Fruit fly (Drosophila melanogaster) whole organism, embryonic: ENCODE measurements around the gene CG6912.

Source experiments
- Awh ChIP-seq: fragments of 200-800 bp; sonication (Bioruptor generic); IDR thresholded peaks from 2 replicates; pipeline ENCODE4, ENCODE4 v1.3.6; 2022; ENCODE audit warnings: missing biosample characterization, missing genetic modification characterization
- C15 ChIP-seq: fragments of 200-800 bp; sonication (Bioruptor generic); IDR thresholded peaks from 3 replicates; pipeline ENCODE4 v1.3.6; 2022; ENCODE audit warnings: missing biosample characterization, missing genetic modification characterization
- CG10366 ChIP-seq: fragments of 200-800 bp; sonication (Bioruptor generic); IDR thresholded peaks from 2 replicates; pipeline ENCODE4 v1.3.6; 2022; ENCODE audit warnings: missing biosample characterization, missing genetic modification characterization
- CG10979 ChIP-seq: fragments of 200-800 bp; sonication (Bioruptor generic); optimal IDR thresholded peaks from 2 replicates; lab custom pipeline; 2018; ENCODE audit warnings: missing biosample characterization, mild to moderate bottlenecking, missing genetic modification characterization, moderate library complexity
- CG11456 ChIP-seq: fragments of 200-800 bp; sonication (Bioruptor generic); IDR thresholded peaks from 3 replicates; pipeline ENCODE4 v1.3.6; 2022; ENCODE audit warnings: missing biosample characterization, missing genetic modification characterization
- CG12104 ChIP-seq: fragments of 200-800 bp; sonication (Bioruptor generic); optimal IDR thresholded peaks from 3 replicates; lab custom pipeline; 2016; ENCODE audit warnings: missing biosample characterization, missing genetic modification characterization
- CG13624 ChIP-seq: fragments of 200-800 bp; sonication (Bioruptor generic); optimal IDR thresholded peaks from 2 replicates; lab custom pipeline; 2016; ENCODE audit warnings: missing biosample characterization, missing genetic modification characterization
- CG15269 ChIP-seq: fragments of 200-800 bp; sonication (Bioruptor generic); optimal IDR thresholded peaks from 2 replicates; lab custom pipeline; 2018; ENCODE audit warnings: missing biosample characterization, mild to moderate bottlenecking, missing genetic modification characterization, moderate library complexity
- CG15514 ChIP-seq: fragments of 200-800 bp; sonication (Bioruptor generic); optimal IDR thresholded peaks from 3 replicates; lab custom pipeline; 2017; ENCODE audit warnings: missing biosample characterization, missing genetic modification characterization, mild to moderate bottlenecking, moderate library complexity, missing genetic modification reagents
- CG17359 ChIP-seq: fragments of 200-800 bp; sonication (Bioruptor generic); optimal IDR thresholded peaks from 3 replicates; lab custom pipeline; 2018; ENCODE audit warnings: missing biosample characterization, mild to moderate bottlenecking, missing genetic modification characterization, moderate library complexity
- CG17568 ChIP-seq: fragments of 200-800 bp; sonication (Bioruptor generic); optimal IDR thresholded peaks from 2 replicates; lab custom pipeline; 2018; ENCODE audit warnings: missing biosample characterization, mild to moderate bottlenecking, missing genetic modification characterization, moderate library complexity
- CG17612 ChIP-seq: fragments of 200-800 bp; sonication (Bioruptor generic); IDR thresholded peaks from 2 replicates; pipeline ENCODE4 v1.3.6; 2022; ENCODE audit warnings: missing biosample characterization, missing genetic modification characterization
- CG2120 ChIP-seq: fragments of 200-800 bp; sonication (Bioruptor generic); optimal IDR thresholded peaks from 3 replicates; lab custom pipeline; 2016; ENCODE audit warnings: missing biosample characterization, missing genetic modification characterization
- CG31388 ChIP-seq: fragments of 200-800 bp; sonication (Bioruptor generic); optimal IDR thresholded peaks from 2 replicates; lab custom pipeline; 2016; ENCODE audit warnings: missing biosample characterization, missing genetic modification characterization
- CG5245 ChIP-seq: fragments of 200-800 bp; sonication (Bioruptor generic); optimal IDR thresholded peaks from 3 replicates; lab custom pipeline; 2016; ENCODE audit warnings: missing biosample characterization, missing genetic modification characterization
- CG6765 ChIP-seq: fragments of 200-800 bp; sonication (Bioruptor generic); optimal IDR thresholded peaks from 3 replicates; lab custom pipeline; 2017; ENCODE audit warnings: missing biosample characterization, mild to moderate bottlenecking, missing genetic modification characterization
- CG8388 ChIP-seq: fragments of 200-800 bp; sonication (Bioruptor generic); optimal IDR thresholded peaks from 2 replicates; lab custom pipeline; 2019; ENCODE audit warnings: missing biosample characterization, mild to moderate bottlenecking, missing genetic modification characterization, moderate library complexity
- Dek ChIP-seq: fragments of 200-800 bp; sonication (Bioruptor generic); optimal IDR thresholded peaks from 3 replicates; lab custom pipeline; 2019; ENCODE audit warnings: missing biosample characterization, mild to moderate bottlenecking, missing genetic modification characterization, moderate library complexity
- E2f2 ChIP-seq: fragments of 200-800 bp; sonication (Bioruptor generic); IDR thresholded peaks from 2 replicates; pipeline ENCODE4 v1.3.6; 2022; ENCODE audit warnings: missing biosample characterization, missing genetic modification characterization
- HLHmδ ChIP-seq: fragments of 200-800 bp; sonication (Bioruptor generic); optimal IDR thresholded peaks from 2 replicates; lab custom pipeline; 2018; ENCODE audit warnings: missing biosample characterization, mild to moderate bottlenecking, missing genetic modification characterization, moderate library complexity
- MBD-R2 ChIP-seq: fragments of 200-800 bp; sonication (Bioruptor generic); IDR thresholded peaks from 2 replicates; pipeline ENCODE4 v1.3.6; 2022; ENCODE audit warnings: missing biosample characterization, missing genetic modification characterization
- Mad ChIP-seq: fragments of 200-800 bp; sonication (Bioruptor generic); optimal IDR thresholded peaks from 2 replicates; lab custom pipeline; 2016; ENCODE audit warnings: missing biosample characterization, missing genetic modification characterization
- NC2α ChIP-seq: fragments of 200-800 bp; sonication (Bioruptor generic); optimal IDR thresholded peaks from 2 replicates; lab custom pipeline; 2016; ENCODE audit warnings: missing biosample characterization, missing genetic modification characterization
- Nf-YC ChIP-seq: fragments of 200-800 bp; optimal IDR thresholded peaks from 3 replicates; lab custom pipeline; 2019; ENCODE audit warnings: missing biosample characterization, mild to moderate bottlenecking, missing genetic modification characterization, moderate library complexity
- Ptx1 ChIP-seq: fragments of 200-800 bp; sonication (Bioruptor generic); IDR thresholded peaks from 2 replicates; pipeline ENCODE4 v1.3.6; 2022; ENCODE audit warnings: missing biosample characterization, missing genetic modification characterization
- Sry-β ChIP-seq: fragments of 200-800 bp; sonication (Bioruptor generic); optimal IDR thresholded peaks from 2 replicates; lab custom pipeline; 2018; ENCODE audit warnings: missing biosample characterization, mild to moderate bottlenecking, missing genetic modification characterization, moderate library complexity
- Vsx1 ChIP-seq: fragments of 200-800 bp; sonication (Bioruptor generic); optimal IDR thresholded peaks from 2 replicates; lab custom pipeline; 2017; ENCODE audit warnings: missing biosample characterization, mild to moderate bottlenecking, missing genetic modification characterization, missing genetic modification reagents
- Xrp1 ChIP-seq: fragments of 200-800 bp; sonication (Bioruptor generic); IDR thresholded peaks from 2 replicates; pipeline ENCODE4 v1.3.6; 2022; ENCODE audit warnings: missing biosample characterization, missing genetic modification characterization
- ab ChIP-seq: fragments of 200-800 bp; sonication (Bioruptor generic); optimal IDR thresholded peaks from 2 replicates; lab custom pipeline; 2016; ENCODE audit warnings: missing biosample characterization, missing genetic modification characterization
- ato ChIP-seq: fragments of 200-800 bp; sonication (Bioruptor generic); IDR thresholded peaks from 2 replicates; pipeline ENCODE4 v1.3.6; 2022; ENCODE audit warnings: missing biosample characterization, missing genetic modification characterization; ENCODE audit not compliant: partially characterized antibody
- bowl ChIP-seq: fragments of 200-800 bp; sonication (Bioruptor generic); IDR thresholded peaks from 2 replicates; pipeline ENCODE4 v1.3.6; 2022; ENCODE audit warnings: missing biosample characterization, missing genetic modification characterization
- corto ChIP-seq: fragments of 200-800 bp; sonication (Bioruptor generic); optimal IDR thresholded peaks from 2 replicates; lab custom pipeline; 2016; ENCODE audit warnings: missing biosample characterization, mild to moderate bottlenecking, missing genetic modification characterization, moderate library complexity
- crol ChIP-seq: fragments of 200-800 bp; sonication (Bioruptor generic); IDR thresholded peaks from 2 replicates; pipeline ENCODE4 v1.3.6; 2022; ENCODE audit warnings: missing biosample characterization, missing genetic modification characterization
- fd3F ChIP-seq: fragments of 200-800 bp; sonication (Bioruptor generic); optimal IDR thresholded peaks from 2 replicates; lab custom pipeline; 2018; ENCODE audit warnings: missing biosample characterization, mild to moderate bottlenecking, missing genetic modification characterization, moderate library complexity
- fd64A ChIP-seq: fragments of 200-800 bp; sonication (Bioruptor generic); optimal IDR thresholded peaks from 3 replicates; lab custom pipeline; 2018; ENCODE audit warnings: missing biosample characterization, mild to moderate bottlenecking, missing genetic modification characterization
- fu2 ChIP-seq: fragments of 200-800 bp; sonication (Bioruptor generic); optimal IDR thresholded peaks from 2 replicates; lab custom pipeline; 2016; ENCODE audit warnings: missing biosample characterization, missing genetic modification characterization
- gem ChIP-seq: fragments of 200-800 bp; sonication (Bioruptor generic); optimal IDR thresholded peaks from 2 replicates; lab custom pipeline; 2019; ENCODE audit warnings: missing biosample characterization, mild to moderate bottlenecking, missing genetic modification characterization, moderate library complexity
- gfzf ChIP-seq: fragments of 200-800 bp; sonication (Bioruptor generic); optimal IDR thresholded peaks from 2 replicates; lab custom pipeline; 2016; ENCODE audit warnings: missing biosample characterization, mild to moderate bottlenecking, missing genetic modification characterization, moderate library complexity
- ind ChIP-seq: fragments of 200-800 bp; sonication (Bioruptor generic); optimal IDR thresholded peaks from 3 replicates; lab custom pipeline; 2016; ENCODE audit warnings: missing biosample characterization, missing genetic modification characterization
- pfk ChIP-seq: fragments of 200-800 bp; sonication (Bioruptor generic); optimal IDR thresholded peaks from 2 replicates; lab custom pipeline; 2018; ENCODE audit warnings: missing biosample characterization, mild to moderate bottlenecking, missing genetic modification characterization, moderate library complexity
- pnt ChIP-seq: fragments of 200-800 bp; sonication (Bioruptor generic); optimal IDR thresholded peaks from 3 replicates; lab custom pipeline; 2016; ENCODE audit warnings: missing biosample characterization, missing genetic modification characterization
- repo ChIP-seq: fragments of 200-800 bp; sonication (Bioruptor generic); optimal IDR thresholded peaks from 2 replicates; lab custom pipeline; 2016; ENCODE audit warnings: missing biosample characterization, missing genetic modification characterization
- salm ChIP-seq: fragments of 200-800 bp; sonication (Bioruptor generic); optimal IDR thresholded peaks from 2 replicates; lab custom pipeline; 2018; ENCODE audit warnings: missing biosample characterization, mild to moderate bottlenecking, missing genetic modification characterization
- tap ChIP-seq: fragments of 200-800 bp; optimal IDR thresholded peaks from 3 replicates; lab custom pipeline; 2019; ENCODE audit warnings: missing biosample characterization, mild to moderate bottlenecking, missing genetic modification characterization, moderate library complexity
- tll ChIP-seq, 2 experiments: fragments of 200-800 bp in 1 of 2; fragments of >200 bp in 1 of 2; sonication (Bioruptor generic) in 1 of 2; optimal IDR thresholded peaks; 2 replicates each; lab custom pipeline; 2017 to 2019; ENCODE audit warnings: missing biosample characterization in 2 of 2, missing genetic modification characterization in 2 of 2, mild to moderate bottlenecking in 1 of 2, moderate library complexity in 1 of 2
- trem ChIP-seq: fragments of 200-800 bp; optimal IDR thresholded peaks from 3 replicates; lab custom pipeline; 2019; ENCODE audit warnings: missing biosample characterization, mild to moderate bottlenecking, missing genetic modification characterization, moderate library complexity
- unc-4 ChIP-seq: fragments of 200-800 bp; sonication (Bioruptor generic); IDR thresholded peaks from 2 replicates; pipeline ENCODE4 v1.3.6; 2022; ENCODE audit warnings: missing biosample characterization, missing genetic modification characterization; ENCODE audit not compliant: partially characterized antibody
- unpg ChIP-seq: fragments of 200-800 bp; sonication (Bioruptor generic); optimal IDR thresholded peaks from 3 replicates; lab custom pipeline; 2018; ENCODE audit warnings: missing biosample characterization, mild to moderate bottlenecking, missing genetic modification characterization, moderate library complexity
- vfl ChIP-seq: fragments of 200-800 bp; sonication (Bioruptor generic); optimal IDR thresholded peaks from 2 replicates; lab custom pipeline; 2016; ENCODE audit warnings: missing biosample characterization, missing genetic modification characterization

CG6912 gene

DNA sequence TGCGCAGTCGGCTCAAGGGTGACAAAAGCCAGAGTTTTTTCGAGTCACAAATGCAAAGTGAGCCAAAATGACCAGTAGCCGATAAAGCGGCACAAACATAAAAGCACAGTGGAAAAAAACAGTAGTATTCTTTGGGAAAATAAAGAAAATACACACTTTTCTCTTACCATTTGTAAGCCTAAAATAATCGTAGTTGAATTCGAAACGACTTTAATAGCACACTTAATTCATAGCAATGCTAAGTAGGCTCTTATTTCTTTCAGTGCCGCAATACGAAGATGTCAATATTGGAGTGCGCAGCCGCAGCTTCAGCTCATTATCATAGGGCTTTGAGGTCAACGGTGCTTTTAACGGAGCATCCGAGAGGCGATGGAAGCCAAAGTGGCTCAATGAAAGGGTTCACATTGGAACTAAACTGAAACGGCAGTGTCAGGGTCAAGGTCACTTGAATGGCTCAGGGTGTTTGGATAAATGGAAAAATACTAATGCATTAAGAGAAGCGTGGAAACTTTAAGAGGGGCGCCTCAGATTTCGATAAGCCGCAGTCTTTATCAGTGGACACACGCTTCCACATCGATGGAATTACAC is 49.1 kb downstream of the CG6912 start (continued):
- TF ChIP-seq NC2α: peak; percentile 66
- peak; percentile 88 for TF ChIP-seq bowl (GFP tag; lab: Robert Waterston, UW)
- peak; percentile 40 for TF ChIP-seq CG12104
- TF ChIP-seq CG17612: peak; percentile 68
- TF ChIP-seq CG2120 (GFP tag; lab: Kevin White, UChicago): peak; percentile 83
- TF ChIP-seq gfzf: no peak
- peak; percentile 90 for TF ChIP-seq CG17359
- peak; percentile 72 for TF ChIP-seq E2f2 (GFP tag; lab: Robert Waterston, UW)
- peak; percentile 90 for TF ChIP-seq CG11456 (GFP tag; lab: Robert Waterston, UW)
- peak; percentile 82 for TF ChIP-seq CG10979 (tag; lab: Kevin White, UChicago)
- TF ChIP-seq unc-4 (GFP tag; lab: Robert Waterston, UW): no peak
- TF ChIP-seq CG17568 (GFP tag; lab: Kevin White, UChicago): peak; percentile 62
- TF ChIP-seq vfl (GFP tag; lab: Kevin White, UChicago): peak; percentile 48
- TF ChIP-seq C15 (GFP tag; lab: Robert Waterston, UW): peak; percentile 84
- peak; percentile 95 for TF ChIP-seq Ptx1 (GFP tag; lab: Robert Waterston, UW)
- TF ChIP-seq ato (GFP tag; lab: Robert Waterston, UW): no peak
- TF ChIP-seq corto: no peak
- TF ChIP-seq CG15514 (GFP tag; lab: Kevin White, UChicago): peak; percentile 62
- TF ChIP-seq Dek (tag; lab: Kevin White, UChicago): peak; percentile 72
- TF ChIP-seq CG10366 (GFP tag; lab: Robert Waterston, UW): peak; percentile 94
- no peak for TF ChIP-seq HLHmδ (GFP tag; lab: Kevin White, UChicago)
- TF ChIP-seq Sry-β: no peak
- TF ChIP-seq CG31388 (GFP tag; lab: Kevin White, UChicago): peak; percentile 29
- no peak for TF ChIP-seq tll (GFP tag; optimal IDR thresholded peaks at IDR 0.05; lab: Kevin White, UChicago)
- TF ChIP-seq salm (tag; lab: Kevin White, UChicago): peak; percentile 69
- TF ChIP-seq crol: no peak
- TF ChIP-seq fd3F (GFP tag; lab: Kevin White, UChicago): peak; percentile 82
- peak; percentile 91 for TF ChIP-seq gem
- peak; percentile 75 for TF ChIP-seq CG8388 (GFP tag; lab: Kevin White, UChicago)
- TF ChIP-seq trem (tag; lab: Kevin White, UChicago): peak; percentile 44
- peak; percentile 61; the same call in 1 of the 2 replicates for TF ChIP-seq MBD-R2 (GFP tag; lab: Robert Waterston, UW)
- TF ChIP-seq fu2 (GFP tag; lab: Kevin White, UChicago): peak; percentile 79
- TF ChIP-seq CG13624: peak; percentile 84
- TF ChIP-seq CG6765: peak; percentile 61
- TF ChIP-seq tap (tag; lab: Kevin White, UChicago): peak; percentile 80
- TF ChIP-seq pnt: peak; percentile 91
- peak; percentile 47 for TF ChIP-seq Nf-YC (tag; lab: Kevin White, UChicago)
- peak; percentile 92 for TF ChIP-seq Awh (GFP tag; lab: Robert Waterston, UW)
- TF ChIP-seq ind (GFP tag; lab: Kevin White, UChicago): peak; percentile 89
- no peak for TF ChIP-seq pfk (GFP tag; lab: Kevin White, UChicago)
- TF ChIP-seq fd64A (GFP tag; lab: Kevin White, UChicago): peak; percentile 50
- TF ChIP-seq CG15269 (tag; lab: Kevin White, UChicago): peak; percentile 90
- peak; percentile 89 for TF ChIP-seq unpg
- TF ChIP-seq repo (GFP tag; lab: Kevin White, UChicago): peak; percentile 89
- TF ChIP-seq Mad (GFP tag; lab: Kevin White, UChicago): peak; percentile 56
- peak; percentile 77 for TF ChIP-seq CG5245 (GFP tag; lab: Kevin White, UChicago)
- peak; percentile 48 for TF ChIP-seq ab
- peak; percentile 89 for TF ChIP-seq Xrp1 (GFP tag; lab: Robert Waterston, UW)
- TF ChIP-seq Vsx1 (GFP tag; lab: Kevin White, UChicago): peak; percentile 66
